Fruit fly (Drosophila melanogaster) whole organism, embryonic: ENCODE results near the gene CG5021.

Experiments used
- ATbp ChIP-seq: fragments of 200-800 bp; sonication (Bioruptor generic); optimal IDR thresholded peaks from 2 replicates; lab custom pipeline; 2017; ENCODE audit warnings: missing biosample characterization, mild to moderate bottlenecking, missing genetic modification characterization, missing genetic modification reagents
- Antp ChIP-seq: fragments of 200-800 bp; sonication (Bioruptor generic); optimal IDR thresholded peaks from 3 replicates; lab custom pipeline; 2016; ENCODE audit warnings: missing biosample characterization, missing genetic modification characterization
- B-H2 ChIP-seq: fragments of 200-800 bp; sonication (Bioruptor generic); optimal IDR thresholded peaks from 2 replicates; lab custom pipeline; 2018; ENCODE audit warnings: missing biosample characterization, mild to moderate bottlenecking, missing genetic modification characterization
- CG1024 ChIP-seq: fragments of 200-800 bp; sonication (Bioruptor generic); IDR thresholded peaks from 2 replicates; pipeline ENCODE4 v1.3.6; 2022; ENCODE audit warnings: missing biosample characterization, missing genetic modification characterization
- CG10321 ChIP-seq: fragments of 200-800 bp; sonication (Bioruptor generic); IDR thresholded peaks from 2 replicates; pipeline ENCODE4 v1.3.6; 2022; ENCODE audit warnings: missing biosample characterization, missing genetic modification characterization
- CG10431 ChIP-seq: fragments of 200-800 bp; sonication (Bioruptor generic); optimal IDR thresholded peaks from 3 replicates; lab custom pipeline; 2018; ENCODE audit warnings: missing biosample characterization, mild to moderate bottlenecking, missing genetic modification characterization
- CG10543 ChIP-seq: fragments of 200-800 bp; sonication (Bioruptor generic); optimal IDR thresholded peaks from 3 replicates; lab custom pipeline; 2017; ENCODE audit warnings: missing biosample characterization, mild to moderate bottlenecking, missing genetic modification characterization, moderate library complexity
- CG10565 ChIP-seq: fragments of 200-800 bp; sonication (Bioruptor generic); optimal IDR thresholded peaks from 3 replicates; lab custom pipeline; 2016; ENCODE audit warnings: missing biosample characterization, mild to moderate bottlenecking, missing genetic modification characterization
- CG10979 ChIP-seq: fragments of 200-800 bp; sonication (Bioruptor generic); optimal IDR thresholded peaks from 2 replicates; lab custom pipeline; 2018; ENCODE audit warnings: missing biosample characterization, mild to moderate bottlenecking, missing genetic modification characterization, moderate library complexity
- CG11085 ChIP-seq: fragments of 200-800 bp; sonication (Bioruptor generic); IDR thresholded peaks from 2 replicates; pipeline ENCODE4 v1.3.6; 2022; ENCODE audit warnings: missing biosample characterization, missing genetic modification characterization
- CG15269 ChIP-seq: fragments of 200-800 bp; sonication (Bioruptor generic); optimal IDR thresholded peaks from 2 replicates; lab custom pipeline; 2018; ENCODE audit warnings: missing biosample characterization, mild to moderate bottlenecking, missing genetic modification characterization, moderate library complexity
- CG16813 ChIP-seq: fragments of 200-800 bp; sonication (Bioruptor generic); IDR thresholded peaks from 3 replicates; pipeline ENCODE4 v1.3.6; 2022; ENCODE audit warnings: missing biosample characterization, missing genetic modification characterization; ENCODE audit not compliant: partially characterized antibody
- CG16815 ChIP-seq: fragments of 200-800 bp; sonication (Bioruptor generic); optimal IDR thresholded peaks from 3 replicates; lab custom pipeline; 2017; ENCODE audit warnings: missing biosample characterization, mild to moderate bottlenecking, missing genetic modification characterization
- CG17385 ChIP-seq: fragments of 200-800 bp; sonication (Bioruptor generic); optimal IDR thresholded peaks from 3 replicates; lab custom pipeline; 2018; ENCODE audit warnings: missing biosample characterization, mild to moderate bottlenecking, missing genetic modification characterization
- CG18476 ChIP-seq: fragments of 200-800 bp; sonication (Bioruptor generic); optimal IDR thresholded peaks from 2 replicates; lab custom pipeline; 2016; ENCODE audit warnings: missing biosample characterization, mild to moderate bottlenecking, missing genetic modification characterization
- CG30020 ChIP-seq: fragments of 200-800 bp; optimal IDR thresholded peaks from 2 replicates; lab custom pipeline; 2019; ENCODE audit warnings: missing biosample characterization, mild to moderate bottlenecking, missing genetic modification characterization, moderate library complexity
- CG30431 ChIP-seq: fragments of 200-800 bp; sonication (Bioruptor generic); optimal IDR thresholded peaks from 2 replicates; lab custom pipeline; 2017; ENCODE audit warnings: missing biosample characterization, missing genetic modification characterization
- CG32767 ChIP-seq: fragments of 200-800 bp; sonication (Bioruptor generic); IDR thresholded peaks from 2 replicates; pipeline ENCODE4 v1.3.6; 2022; ENCODE audit warnings: missing biosample characterization, missing genetic modification characterization
- CG42726 ChIP-seq: fragments of 200-800 bp; sonication (Bioruptor generic); IDR thresholded peaks from 2 replicates; pipeline ENCODE4 v1.3.6; 2022; ENCODE audit warnings: missing biosample characterization, missing genetic modification characterization; ENCODE audit not compliant: partially characterized antibody
- CG7271 ChIP-seq: fragments of 200-800 bp; sonication (Bioruptor generic); optimal IDR thresholded peaks from 2 replicates; lab custom pipeline; 2018; ENCODE audit warnings: missing biosample characterization, mild to moderate bottlenecking, missing genetic modification characterization, moderate library complexity
- CG7556 ChIP-seq: fragments of 200-800 bp; sonication (Bioruptor generic); optimal IDR thresholded peaks from 2 replicates; lab custom pipeline; 2017; ENCODE audit warnings: missing biosample characterization, mild to moderate bottlenecking, missing genetic modification characterization
- CG7963 ChIP-seq: fragments of 200-800 bp; sonication (Bioruptor generic); IDR thresholded peaks from 3 replicates; pipeline ENCODE4 v1.3.6; 2022; ENCODE audit warnings: missing biosample characterization, missing genetic modification characterization; ENCODE audit not compliant: partially characterized antibody
- CG9437 ChIP-seq: fragments of 200-800 bp; sonication (Bioruptor generic); optimal IDR thresholded peaks from 2 replicates; lab custom pipeline; 2018; ENCODE audit warnings: missing biosample characterization, mild to moderate bottlenecking, missing genetic modification characterization
- Doc3 ChIP-seq: fragments of 200-800 bp; sonication (Bioruptor generic); IDR thresholded peaks from 3 replicates; pipeline ENCODE4 v1.3.6; 2022; ENCODE audit warnings: missing biosample characterization, missing genetic modification characterization; ENCODE audit not compliant: partially characterized antibody
- Drgx ChIP-seq: fragments of 200-800 bp; sonication (Bioruptor generic); IDR thresholded peaks from 2 replicates; pipeline ENCODE4 v1.3.6; 2022; ENCODE audit warnings: missing biosample characterization, missing genetic modification characterization
- Fer2 ChIP-seq: fragments of 200-800 bp; sonication (Bioruptor generic); optimal IDR thresholded peaks from 2 replicates; lab custom pipeline; 2018; ENCODE audit warnings: missing biosample characterization, mild to moderate bottlenecking, missing genetic modification characterization, moderate library complexity
- Hr3 ChIP-seq: fragments of 200-800 bp; sonication (Bioruptor generic); optimal IDR thresholded peaks from 3 replicates; lab custom pipeline; 2016; ENCODE audit warnings: missing biosample characterization, missing genetic modification characterization
- Opbp ChIP-seq: fragments of 200-800 bp; sonication (Bioruptor generic); IDR thresholded peaks from 3 replicates; pipeline ENCODE4 v1.3.6; 2022; ENCODE audit warnings: missing biosample characterization, missing genetic modification characterization; ENCODE audit not compliant: partially characterized antibody
- Poxn ChIP-seq: fragments of 200-800 bp; sonication (Bioruptor generic); IDR thresholded peaks from 2 replicates; pipeline ENCODE4 v1.3.6; 2022; ENCODE audit warnings: missing biosample characterization, missing genetic modification characterization
- Six4 ChIP-seq: fragments of 200-800 bp; sonication (Bioruptor generic); optimal IDR thresholded peaks from 2 replicates; lab custom pipeline; 2016; ENCODE audit warnings: missing biosample characterization, missing genetic modification characterization
- Sry-δ ChIP-seq: fragments of 200-800 bp; sonication (Bioruptor generic); optimal IDR thresholded peaks from 2 replicates; lab custom pipeline; 2016; ENCODE audit warnings: missing biosample characterization, missing genetic modification characterization
- Tbp ChIP-seq: fragments of >200 bp; optimal IDR thresholded peaks from 2 replicates; lab custom pipeline; 2018; ENCODE audit warnings: missing biosample characterization, missing genetic modification characterization
- Xbp1 ChIP-seq: fragments of 200-800 bp; sonication (Bioruptor generic); optimal IDR thresholded peaks from 3 replicates; lab custom pipeline; 2016; ENCODE audit warnings: missing biosample characterization, mild to moderate bottlenecking, missing genetic modification characterization
- ase ChIP-seq: fragments of 200-800 bp; sonication (Bioruptor generic); IDR thresholded peaks from 3 replicates; pipeline ENCODE4 v1.3.6; 2022; ENCODE audit warnings: missing biosample characterization, missing genetic modification characterization
- az2 ChIP-seq: fragments of 200-800 bp; sonication (Bioruptor generic); optimal IDR thresholded peaks from 3 replicates; lab custom pipeline; 2016; ENCODE audit warnings: missing biosample characterization, missing genetic modification characterization
- cg ChIP-seq: fragments of 200-800 bp; sonication (Bioruptor generic); optimal IDR thresholded peaks from 3 replicates; lab custom pipeline; 2019; ENCODE audit warnings: missing biosample characterization, mild to moderate bottlenecking, missing genetic modification characterization, moderate library complexity
- chm ChIP-seq: fragments of 200-800 bp; sonication (Bioruptor generic); IDR thresholded peaks from 2 replicates; pipeline ENCODE4 v1.3.6; 2022; ENCODE audit warnings: missing biosample characterization, missing genetic modification characterization
- crp ChIP-seq, 2 experiments: fragments of 200-800 bp; sonication (Bioruptor generic); optimal IDR thresholded peaks; 2 replicates in 1 of 2; 3 replicates in 1 of 2; lab custom pipeline; 2017; ENCODE audit warnings: missing biosample characterization in 2 of 2, missing genetic modification characterization in 2 of 2, mild to moderate bottlenecking in 1 of 2, moderate library complexity in 1 of 2
- dysf ChIP-seq: fragments of 200-800 bp; sonication (Bioruptor generic); IDR thresholded peaks from 3 replicates; pipeline ENCODE4 v1.3.6; 2022; ENCODE audit warnings: missing biosample characterization, missing genetic modification characterization
- gfzf ChIP-seq: fragments of 200-800 bp; sonication (Bioruptor generic); optimal IDR thresholded peaks from 2 replicates; lab custom pipeline; 2016; ENCODE audit warnings: missing biosample characterization, mild to moderate bottlenecking, missing genetic modification characterization, moderate library complexity
- gsb ChIP-seq: fragments of 200-800 bp; sonication (Bioruptor generic); IDR thresholded peaks from 2 replicates; pipeline ENCODE4 v1.3.6; 2022; ENCODE audit warnings: missing biosample characterization, missing genetic modification characterization
- h ChIP-seq: fragments of >200 bp; optimal IDR thresholded peaks from 2 replicates; lab custom pipeline; 2017
- knrl ChIP-seq: fragments of 200-800 bp; sonication (Bioruptor generic); IDR thresholded peaks from 3 replicates; pipeline ENCODE4 v1.3.6; 2022; ENCODE audit warnings: missing biosample characterization, missing genetic modification characterization; ENCODE audit not compliant: partially characterized antibody
- mam ChIP-seq: fragments of 200-800 bp; sonication (Bioruptor generic); optimal IDR thresholded peaks from 3 replicates; lab custom pipeline; 2016; ENCODE audit warnings: missing biosample characterization, missing genetic modification characterization
- nmo ChIP-seq: fragments of 200-800 bp; sonication (Bioruptor generic); optimal IDR thresholded peaks from 2 replicates; lab custom pipeline; 2018; ENCODE audit warnings: missing biosample characterization, mild to moderate bottlenecking, missing genetic modification characterization, moderate library complexity
- prd ChIP-seq, 3 experiments: fragments of >200 bp in 2 of 3; fragments of 200-800 bp in 1 of 3; sonication (Bioruptor generic) in 1 of 3; optimal IDR thresholded peaks in 2 of 3; IDR thresholded peaks in 1 of 3; 2 replicates in 2 of 3; 3 replicates in 1 of 3; pipeline versions ENCODE4 v1.3.6 to Lab custom; 2017 to 2022; ENCODE audit warnings: missing biosample characterization in 1 of 3, missing genetic modification characterization in 1 of 3
- sd ChIP-seq: fragments of 200-800 bp; sonication (Bioruptor generic); optimal IDR thresholded peaks from 3 replicates; lab custom pipeline; 2018; ENCODE audit warnings: missing biosample characterization, mild to moderate bottlenecking, missing genetic modification characterization, moderate library complexity
- so ChIP-seq: fragments of 200-800 bp; sonication (Bioruptor generic); IDR thresholded peaks from 3 replicates; pipeline ENCODE4 v1.3.6; 2022; ENCODE audit warnings: missing biosample characterization, missing genetic modification characterization
- stc ChIP-seq: fragments of 200-800 bp; sonication (Bioruptor generic); IDR thresholded peaks from 2 replicates; pipeline ENCODE4 v1.3.6; 2022; ENCODE audit warnings: missing biosample characterization, missing genetic modification characterization
- toy ChIP-seq: fragments of 200-800 bp; sonication (Bioruptor generic); IDR thresholded peaks from 2 replicates; pipeline ENCODE4 v1.3.6; 2022; ENCODE audit warnings: missing biosample characterization, missing genetic modification characterization
- wor ChIP-seq: fragments of 200-800 bp; sonication (Bioruptor generic); IDR thresholded peaks from 2 replicates; pipeline ENCODE4 v1.3.6; 2022; ENCODE audit warnings: missing biosample characterization, missing genetic modification characterization

CG5021 gene

dm6 chr3L:8931916-8932315 is 34.7 kb upstream of the CG5021 start (continued):
- no peak for TF ChIP-seq CG7556 (GFP tag; lab: Kevin White, UChicago)
- TF ChIP-seq nmo (GFP tag; lab: Kevin White, UChicago), result no peak
- TF ChIP-seq CG10565 (GFP tag; lab: Kevin White, UChicago), result no peak
- no peak for TF ChIP-seq CG30020 (tag; lab: Kevin White, UChicago)
- no peak for TF ChIP-seq CG16813
- no peak for TF ChIP-seq B-H2 (GFP tag; lab: Kevin White, UChicago)
- no peak for TF ChIP-seq CG18476 (GFP tag; lab: Kevin White, UChicago)
- no peak for TF ChIP-seq cg
- no peak for TF ChIP-seq CG10431 (GFP tag; lab: Kevin White, UChicago)
- no peak for TF ChIP-seq wor
- TF ChIP-seq toy (GFP tag; lab: Robert Waterston, UW), result no peak
- no peak for TF ChIP-seq Antp (GFP tag; lab: Kevin White, UChicago)
- no peak for TF ChIP-seq Xbp1
- no peak for TF ChIP-seq CG7963 (GFP tag; lab: Robert Waterston, UW)
- TF ChIP-seq CG10979, result no peak
- no peak for TF ChIP-seq Opbp
- TF ChIP-seq Poxn (GFP tag; lab: Robert Waterston, UW), result no peak
- no peak for TF ChIP-seq CG30431 (GFP tag; lab: Kevin White, UChicago)
- TF ChIP-seq Fer2, result no peak
- TF ChIP-seq CG32767 (GFP tag; lab: Robert Waterston, UW), result no peak
- TF ChIP-seq az2 (GFP tag; lab: Kevin White, UChicago), result no peak
- TF ChIP-seq CG9437, result no peak
- no peak for TF ChIP-seq Six4 (GFP tag; lab: Kevin White, UChicago)
- no peak for TF ChIP-seq dysf (GFP tag; lab: Robert Waterston, UW)
- peak; percentile 13 for TF ChIP-seq CG15269
- no peak for TF ChIP-seq h (lab: Kevin White, UChicago)
- TF ChIP-seq CG42726 (GFP tag; lab: Robert Waterston, UW), result no peak
- no peak for TF ChIP-seq Doc3 (GFP tag; lab: Robert Waterston, UW)
- no peak for TF ChIP-seq crp (GFP tag; optimal IDR thresholded peaks at IDR 0.05; lab: Kevin White, UChicago)
- TF ChIP-seq gsb (GFP tag; lab: Robert Waterston, UW), result no peak
- TF ChIP-seq stc (GFP tag; lab: Robert Waterston, UW), result peak; percentile 20; the same call in 1 of the 2 replicates
- TF ChIP-seq ATbp (GFP tag; lab: Kevin White, UChicago), result no peak
- TF ChIP-seq chm, result no peak
- no peak for TF ChIP-seq CG10321 (GFP tag; lab: Robert Waterston, UW)
- TF ChIP-seq Tbp (GFP tag; lab: Kevin White, UChicago), result no peak
- no peak for TF ChIP-seq CG11085 (GFP tag; lab: Robert Waterston, UW)
- TF ChIP-seq Sry-δ (GFP tag; lab: Kevin White, UChicago), result no peak
- TF ChIP-seq Hr3 (GFP tag; lab: Kevin White, UChicago), result no peak
- TF ChIP-seq sd (tag; lab: Kevin White, UChicago), result no peak
- no peak for TF ChIP-seq prd (optimal IDR thresholded peaks at IDR 0.05; lab: Kevin White, UChicago)
- TF ChIP-seq prd (GFP tag; IDR thresholded peaks at IDR 0.05; lab: Robert Waterston, UW), result no peak
- no peak for TF ChIP-seq gfzf (GFP tag; lab: Kevin White, UChicago)
- peak; percentile 29 for TF ChIP-seq CG17385 (GFP tag; lab: Kevin White, UChicago)
- TF ChIP-seq mam, result no peak
- TF ChIP-seq Drgx (GFP tag; lab: Robert Waterston, UW), result no peak
- no peak for TF ChIP-seq so (GFP tag; lab: Robert Waterston, UW)
- TF ChIP-seq knrl (GFP tag; lab: Robert Waterston, UW), result no peak
- no peak for TF ChIP-seq CG16815 (GFP tag; lab: Kevin White, UChicago)
- TF ChIP-seq CG1024 (GFP tag; lab: Robert Waterston, UW), result no peak
- no peak for TF ChIP-seq CG10543 (GFP tag; lab: Kevin White, UChicago)
- no peak for TF ChIP-seq ase (GFP tag; lab: Robert Waterston, UW)
- no peak for TF ChIP-seq CG7271
